Worm (Caenorhabditis elegans) whole organism, midembryonic: Measurements from ENCODE around the gene ssp-35.

Experiments
- ztf-23 ChIP-seq: fragments of 200-800 bp; sonication (Bioruptor generic); IDR thresholded peaks from 2 replicates; pipeline ENCODE4 v1.3.6; 2022; ENCODE audit warnings: missing genetic modification reagents, missing genetic modification characterization, missing compliant biosample characterization
- ztf-29 ChIP-seq: fragments of 200-800 bp; sonication (Bioruptor generic); IDR thresholded peaks from 2 replicates; pipeline ENCODE4 v1.3.6; 2022; ENCODE audit warnings: missing genetic modification reagents, missing genetic modification characterization, missing compliant biosample characterization

DNA sequence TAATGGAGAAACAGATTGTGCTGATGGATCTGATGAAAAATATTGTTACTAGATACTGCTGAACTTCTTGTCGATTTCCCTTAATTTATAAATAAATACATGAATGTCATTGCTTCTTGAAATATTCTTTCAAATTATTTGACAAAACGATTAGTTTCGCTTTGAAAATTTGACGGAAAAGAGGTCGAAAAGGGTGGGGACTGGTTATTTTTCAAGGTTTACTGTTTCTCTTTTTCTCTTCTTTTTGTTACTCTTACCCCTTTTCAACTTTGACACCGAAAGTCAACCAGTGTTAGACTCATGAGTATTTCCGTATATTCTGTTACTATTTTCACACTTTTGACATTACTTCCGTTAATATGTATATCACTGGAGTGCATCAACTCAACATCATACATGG is 8.3 kb downstream of the ssp-35 start, which contains the start of gene T04H1.12:
- TF ChIP-seq ztf-23 (no peak), ztf-29 (GFP tag; lab: Robert Waterston, UW) (no peak)
